Worm (Caenorhabditis elegans): ENCODE results near the gene ZK105.14.

- TF ChIP-seq pqm-1 (tag; optimal IDR thresholded peaks at IDR 0.05) (no peak), fkh-10 (GFP tag; optimal IDR thresholded peaks at IDR 0.05) (no peak)
Observed at ce11 chrV:7737710-7738109, 15.9 kb upstream of the ZK105.14 start, which contains the start of gene srr-9.
